Fruit fly (Drosophila melanogaster) whole organism, adult: ENCODE results near the gene RpL18.

ENCODE experiments used
- CG11617 ChIP-seq: fragments of 200-800 bp; sonication (Bioruptor generic); optimal IDR thresholded peaks from 2 replicates; lab custom pipeline; 2017; ENCODE audit warnings: mild to moderate bottlenecking, missing biosample characterization, missing genetic modification reagents, missing genetic modification characterization
- CG12768 ChIP-seq: fragments of 200-800 bp; sonication (Bioruptor generic); optimal IDR thresholded peaks from 2 replicates; lab custom pipeline; 2017; ENCODE audit warnings: missing biosample characterization, missing genetic modification characterization, mild to moderate bottlenecking, moderate library complexity, missing genetic modification reagents
- CG14711 ChIP-seq: fragments of 200-800 bp; sonication (Bioruptor generic); optimal IDR thresholded peaks from 2 replicates; lab custom pipeline; 2018; ENCODE audit warnings: missing biosample characterization, mild to moderate bottlenecking, missing genetic modification characterization, moderate library complexity
- CG1620 ChIP-seq: fragments of 200-800 bp; sonication (Bioruptor generic); optimal IDR thresholded peaks from 2 replicates; lab custom pipeline; 2016; ENCODE audit warnings: missing biosample characterization, missing genetic modification characterization
- CG33017 ChIP-seq: fragments of 200-800 bp; sonication (Bioruptor generic); optimal IDR thresholded peaks from 2 replicates; lab custom pipeline; 2018; ENCODE audit warnings: missing biosample characterization, mild to moderate bottlenecking, missing genetic modification characterization, moderate library complexity
- CG5204 ChIP-seq: fragments of 200-800 bp; sonication (Bioruptor generic); optimal IDR thresholded peaks from 2 replicates; lab custom pipeline; 2016; ENCODE audit warnings: missing biosample characterization, missing genetic modification characterization
- CG7045 ChIP-seq: fragments of 200-800 bp; sonication (Bioruptor generic); optimal IDR thresholded peaks from 2 replicates; lab custom pipeline; 2017; ENCODE audit warnings: missing biosample characterization, mild to moderate bottlenecking, missing genetic modification characterization
- CG7101 ChIP-seq: fragments of 200-800 bp; sonication (Bioruptor generic); optimal IDR thresholded peaks from 2 replicates; lab custom pipeline; 2018; ENCODE audit warnings: missing biosample characterization, mild to moderate bottlenecking, missing genetic modification characterization, moderate library complexity
- Clk ChIP-seq: fragments of 200-800 bp; sonication (Bioruptor generic); optimal IDR thresholded peaks from 2 replicates; lab custom pipeline; 2017; ENCODE audit warnings: missing biosample characterization, missing genetic modification characterization
- Crg-1 ChIP-seq: fragments of 200-800 bp; sonication (Bioruptor generic); optimal IDR thresholded peaks from 2 replicates; lab custom pipeline; 2016; ENCODE audit warnings: missing biosample characterization, missing genetic modification characterization
- Hr96 ChIP-seq: fragments of 200-800 bp; sonication (Bioruptor generic); optimal IDR thresholded peaks from 2 replicates; lab custom pipeline; 2016; ENCODE audit warnings: missing biosample characterization, missing genetic modification characterization
- Mnt ChIP-seq: fragments of 200-800 bp; sonication (Bioruptor generic); optimal IDR thresholded peaks from 2 replicates; lab custom pipeline; 2016; ENCODE audit warnings: missing biosample characterization, mild to moderate bottlenecking, missing genetic modification characterization
- bab1 ChIP-seq: fragments of 200-800 bp; sonication (Bioruptor generic); optimal IDR thresholded peaks from 3 replicates; lab custom pipeline; 2019; ENCODE audit warnings: missing biosample characterization, mild to moderate bottlenecking, missing genetic modification characterization, moderate library complexity
- cic ChIP-seq: fragments of 200-800 bp; sonication (Bioruptor generic); optimal IDR thresholded peaks from 2 replicates; lab custom pipeline; 2017; ENCODE audit warnings: missing biosample characterization, mild to moderate bottlenecking, missing genetic modification characterization, moderate library complexity
- cnc ChIP-seq, 2 experiments: fragments of >200 bp; optimal IDR thresholded peaks; 2 replicates each; lab custom pipeline; 2017
- kay ChIP-seq: fragments of 200-800 bp; sonication (Bioruptor generic); peaks from one replicate; lab custom pipeline; 2016; ENCODE audit warnings: missing biosample characterization, missing genetic modification characterization, borderline replicate concordance
- ovo ChIP-seq: fragments of 200-800 bp; sonication (Bioruptor generic); optimal IDR thresholded peaks from 2 replicates; lab custom pipeline; 2016; ENCODE audit warnings: missing biosample characterization, missing genetic modification characterization
- pad ChIP-seq: fragments of 200-800 bp; sonication (Bioruptor generic); optimal IDR thresholded peaks from 3 replicates; lab custom pipeline; 2017; ENCODE audit warnings: missing biosample characterization, missing genetic modification characterization, mild to moderate bottlenecking, moderate library complexity, missing genetic modification reagents
- tj ChIP-seq: fragments of 200-800 bp; sonication (Bioruptor generic); optimal IDR thresholded peaks from 3 replicates; lab custom pipeline; 2017; ENCODE audit warnings: missing biosample characterization, mild to moderate bottlenecking, missing genetic modification characterization, moderate library complexity
- toe ChIP-seq: fragments of 200-800 bp; sonication (Bioruptor generic); optimal IDR thresholded peaks from 2 replicates; lab custom pipeline; 2016; ENCODE audit warnings: missing biosample characterization, missing genetic modification characterization

RpL18 gene

dm6 chr3L:7254724-7255123 lies 13.6 kb upstream of the RpL18 start:
- TF ChIP-seq CG7101 (tag; lab: Kevin White, UChicago) (no peak), ovo (no peak), Mnt (no peak), tj (GFP tag; lab: Kevin White, UChicago) (no peak), CG11617 (GFP tag; lab: Kevin White, UChicago) (no peak), CG1620 (GFP tag; lab: Kevin White, UChicago) (no peak), CG33017 (tag; lab: Kevin White, UChicago) (no peak), Hr96 (GFP tag; lab: Kevin White, UChicago) (no peak), toe (no peak), Clk (GFP tag; lab: Kevin White, UChicago) (no peak), CG5204 (GFP tag; lab: Kevin White, UChicago) (no peak), Crg-1 (GFP tag; lab: Kevin White, UChicago) (no peak), CG7045 (GFP tag; lab: Kevin White, UChicago) (no peak), CG12768 (GFP tag; lab: Kevin White, UChicago) (no peak), kay (no peak), cic (GFP tag; lab: Kevin White, UChicago) (no peak)

dm6 chr3L:7250469-7250868 lies 9.3 kb upstream of the RpL18 start, which contains the start of gene MED4:
TSS of gene MED4 (minus strand) at chr3L:7250527.
- no peak for TF ChIP-seq cic (GFP tag; lab: Kevin White, UChicago)
- peak; percentile 50 for TF ChIP-seq CG7101 (tag; lab: Kevin White, UChicago)
- TF ChIP-seq Crg-1 (GFP tag; lab: Kevin White, UChicago): peak; percentile 18
- TF ChIP-seq CG14711 (tag; lab: Kevin White, UChicago): peak; percentile 16
- TF ChIP-seq Clk (GFP tag; lab: Kevin White, UChicago): peak; percentile 5
- no peak for TF ChIP-seq CG33017 (tag; lab: Kevin White, UChicago)
- no peak for TF ChIP-seq kay
- peak; percentile 51 for TF ChIP-seq toe
- TF ChIP-seq Mnt: peak; percentile 43
- TF ChIP-seq bab1: peak; percentile 67
- TF ChIP-seq CG7045 (GFP tag; lab: Kevin White, UChicago): peak; percentile 45
- TF ChIP-seq ovo: no peak
- TF ChIP-seq CG11617 (GFP tag; lab: Kevin White, UChicago): peak; percentile 24
- TF ChIP-seq CG12768 (GFP tag; lab: Kevin White, UChicago): peak; percentile 41
- peak; percentile 17 for TF ChIP-seq Hr96 (GFP tag; lab: Kevin White, UChicago)
- no peak for TF ChIP-seq cnc (optimal IDR thresholded peaks at IDR 0.05; lab: Kevin White, UChicago)
- TF ChIP-seq pad (GFP tag; lab: Kevin White, UChicago): peak; percentile 17
- peak; percentile 20 for TF ChIP-seq tj (GFP tag; lab: Kevin White, UChicago)
- peak; percentile 38 for TF ChIP-seq CG1620 (GFP tag; lab: Kevin White, UChicago)
- no peak for TF ChIP-seq CG5204 (GFP tag; lab: Kevin White, UChicago)

- peak; percentile 19 for TF ChIP-seq toe
- TF ChIP-seq CG1620 (GFP tag; lab: Kevin White, UChicago): no peak
- TF ChIP-seq kay: no peak
- TF ChIP-seq CG12768 (GFP tag; lab: Kevin White, UChicago): no peak
- TF ChIP-seq CG11617 (GFP tag; lab: Kevin White, UChicago): peak; percentile 2
- TF ChIP-seq cnc (optimal IDR thresholded peaks at IDR 0.05; lab: Kevin White, UChicago): no peak
- no peak for TF ChIP-seq CG33017 (tag; lab: Kevin White, UChicago)
- TF ChIP-seq Mnt: peak; percentile 17
- no peak for TF ChIP-seq cic (GFP tag; lab: Kevin White, UChicago)
- no peak for TF ChIP-seq CG7045 (GFP tag; lab: Kevin White, UChicago)
- no peak for TF ChIP-seq pad (GFP tag; lab: Kevin White, UChicago)
- TF ChIP-seq ovo: no peak
- TF ChIP-seq CG5204 (GFP tag; lab: Kevin White, UChicago): no peak
- TF ChIP-seq CG7101 (tag; lab: Kevin White, UChicago): peak; percentile 43
- peak; percentile 35 for TF ChIP-seq bab1
- TF ChIP-seq Hr96 (GFP tag; lab: Kevin White, UChicago): no peak
- TF ChIP-seq Clk (GFP tag; lab: Kevin White, UChicago): no peak
- TF ChIP-seq Crg-1 (GFP tag; lab: Kevin White, UChicago): no peak
- TF ChIP-seq tj (GFP tag; lab: Kevin White, UChicago): no peak
- no peak for TF ChIP-seq CG14711 (tag; lab: Kevin White, UChicago)
Measured at dm6 chr3L:7249167-7249566, 8.0 kb upstream of the RpL18 start, which contains the start of gene Cdc27. TSS of gene Cdc27 (minus strand) at chr3L:7249340.

- TF ChIP-seq CG11617 (GFP tag; lab: Kevin White, UChicago): no peak
- TF ChIP-seq CG14711 (tag; lab: Kevin White, UChicago): peak; percentile 9
- TF ChIP-seq bab1: peak; percentile 21
- TF ChIP-seq CG1620 (GFP tag; lab: Kevin White, UChicago): peak; percentile 6
- TF ChIP-seq toe: peak; percentile 4
- peak; percentile 41 for TF ChIP-seq Mnt
- TF ChIP-seq Hr96 (GFP tag; lab: Kevin White, UChicago): no peak
- peak; percentile 22 for TF ChIP-seq CG7101 (tag; lab: Kevin White, UChicago)
Measured at dm6 chr3L:7243775-7244438, 2.8 kb upstream of the RpL18 start, which contains the start of the genes mRpL50 and mei-P22. TSS of gene mRpL50 (minus strand) at chr3L:7243933. TSS of gene mei-P22 (plus strand) at chr3L:7244388.

dm6 chr3L:7238072-7238759 lies 2.9 kb downstream of the RpL18 start, which contains the start of the genes CG14829 and BHD:
TSS of gene CG14829 (minus strand) at chr3L:7238122.
TSS of gene BHD (plus strand) at chr3L:7238542.
- TF ChIP-seq pad (GFP tag; lab: Kevin White, UChicago): no peak
- TF ChIP-seq Crg-1 (GFP tag; lab: Kevin White, UChicago): no peak
- no peak for TF ChIP-seq Hr96 (GFP tag; lab: Kevin White, UChicago)
- TF ChIP-seq CG12768 (GFP tag; lab: Kevin White, UChicago): no peak
- TF ChIP-seq CG33017 (tag; lab: Kevin White, UChicago): no peak
- no peak for TF ChIP-seq tj (GFP tag; lab: Kevin White, UChicago)
- no peak for TF ChIP-seq cic (GFP tag; lab: Kevin White, UChicago)
- no peak for TF ChIP-seq Mnt
